Worm (Caenorhabditis elegans): ENCODE data around the gene nhr-257.

- TF ChIP-seq him-1 (tag; optimal IDR thresholded peaks at IDR 0.05), result no peak
- no peak for TF ChIP-seq dao-5 (tag; optimal IDR thresholded peaks at IDR 0.05)
- TF ChIP-seq W03F9.2 (tag; optimal IDR thresholded peaks at IDR 0.05), result no peak
Observed at ce11 chrII:3815445-3816208, 37.1 kb upstream of the nhr-257 start.
